Worm (Caenorhabditis elegans) whole organism, L4 larva: ENCODE results near the gene T23F11.2.

ENCODE experiments used
- R02D3.7 ChIP-seq: fragments of 150-350 bp; sonication (generic microtip); optimal IDR thresholded peaks from 3 replicates; lab custom pipeline; 2014; ENCODE audit warnings: missing biosample characterization, missing genetic modification characterization
- ZK546.5 ChIP-seq, 2 experiments: sonication (generic microtip); optimal IDR thresholded peaks; 2 replicates each; lab custom pipeline; 2017; ENCODE audit warnings: missing biosample characterization in 2 of 2, missing genetic modification characterization in 2 of 2
- ceh-82 ChIP-seq: sonication (generic microtip); optimal IDR thresholded peaks from 2 replicates; lab custom pipeline; 2017; ENCODE audit warnings: missing biosample characterization, missing genetic modification characterization
- tra-1 ChIP-seq: fragments of 200-800 bp; sonication (Bioruptor generic); IDR thresholded peaks from 2 replicates; pipeline ENCODE4 v1.3.6; 2022; ENCODE audit warnings: missing genetic modification reagents, missing genetic modification characterization, missing compliant biosample characterization

DNA sequence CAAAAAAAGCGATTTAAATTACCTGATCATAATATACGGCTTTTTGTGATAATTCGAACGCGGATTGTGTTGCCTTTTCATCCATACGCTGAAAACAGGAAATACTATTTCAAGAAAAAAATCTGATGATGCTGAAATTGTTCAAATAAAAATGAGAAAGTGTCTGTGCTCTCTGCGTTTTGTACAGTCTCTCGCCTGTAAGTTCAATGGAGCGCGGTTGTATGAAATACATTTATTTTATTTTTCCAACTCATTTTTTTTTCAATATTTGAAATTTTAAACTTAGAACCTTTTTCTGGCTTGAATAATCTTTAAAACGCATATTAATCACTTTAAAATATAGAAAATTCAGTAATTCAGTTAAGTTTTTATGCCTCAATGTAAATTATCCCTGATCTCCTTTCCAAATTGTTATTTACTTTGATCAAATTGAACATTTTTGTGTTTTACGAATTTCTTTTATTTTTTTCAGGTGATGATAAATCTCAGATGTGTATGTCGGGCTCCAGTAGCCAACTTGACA, 48.7 kb upstream of the T23F11.2 start, which contains the start of the genes clp-2 and mrpl-16:
- TF ChIP-seq R02D3.7 (tag; lab: Kevin White, UChicago): no peak
- TF ChIP-seq ceh-82 (tag; lab: Kevin White, UChicago): no peak
- TF ChIP-seq ZK546.5 (tag; optimal IDR thresholded peaks at IDR 0.05; lab: Kevin White, UChicago): no peak
- no peak for TF ChIP-seq tra-1
